Fruit fly (Drosophila melanogaster) whole organism, prepupa: Measurements from ENCODE around the gene Mabi.
A peak's percentile ranks its signal among the peaks of the same experiment; 100 is the strongest.

Experiments
- Blimp-1 ChIP-seq: fragments of 200-800 bp; sonication (Bioruptor generic); optimal IDR thresholded peaks from 3 replicates; lab custom pipeline; 2017; ENCODE audit warnings: missing biosample characterization, missing genetic modification characterization, mild to moderate bottlenecking, moderate library complexity, missing genetic modification reagents
- CG11294 ChIP-seq: fragments of 200-800 bp; sonication (Bioruptor generic); IDR thresholded peaks from 2 replicates; pipeline ENCODE4 v1.3.6; 2022; ENCODE audit warnings: missing biosample characterization, missing genetic modification characterization
- CG1621 ChIP-seq: fragments of 200-800 bp; sonication (Bioruptor generic); optimal IDR thresholded peaks from 3 replicates; lab custom pipeline; 2018; ENCODE audit warnings: missing biosample characterization, mild to moderate bottlenecking, missing genetic modification characterization
- CG31627 ChIP-seq: fragments of 200-800 bp; sonication (Bioruptor generic); optimal IDR thresholded peaks from 3 replicates; lab custom pipeline; 2016; ENCODE audit warnings: missing biosample characterization, missing genetic modification characterization
- CG32006 ChIP-seq: fragments of 200-800 bp; sonication (Bioruptor generic); optimal IDR thresholded peaks from 3 replicates; lab custom pipeline; 2017; ENCODE audit warnings: missing biosample characterization, mild to moderate bottlenecking, missing genetic modification characterization
- CG34406 ChIP-seq: fragments of 200-800 bp; sonication (Bioruptor generic); optimal IDR thresholded peaks from 3 replicates; lab custom pipeline; 2016; ENCODE audit warnings: missing biosample characterization, missing genetic modification characterization
- CG4318 ChIP-seq: fragments of 200-800 bp; sonication (Bioruptor generic); optimal IDR thresholded peaks from 3 replicates; lab custom pipeline; 2017; ENCODE audit warnings: missing biosample characterization, mild to moderate bottlenecking, missing genetic modification characterization
- CG6163 ChIP-seq: fragments of 200-800 bp; sonication (Bioruptor generic); IDR thresholded peaks from 3 replicates; pipeline ENCODE4 v1.3.6; 2022; ENCODE audit warnings: missing biosample characterization, missing genetic modification characterization
- CG6276 ChIP-seq: fragments of 200-800 bp; sonication (Bioruptor generic); optimal IDR thresholded peaks from 2 replicates; lab custom pipeline; 2017; ENCODE audit warnings: missing biosample characterization, mild to moderate bottlenecking, missing genetic modification characterization
- CG6792 ChIP-seq: fragments of 200-800 bp; sonication (Bioruptor generic); optimal IDR thresholded peaks from 3 replicates; lab custom pipeline; 2016; ENCODE audit warnings: missing biosample characterization, missing genetic modification characterization
- CG7368 ChIP-seq: fragments of 200-800 bp; sonication (Bioruptor generic); optimal IDR thresholded peaks from 3 replicates; lab custom pipeline; 2016; ENCODE audit warnings: missing biosample characterization, missing genetic modification characterization
- CG8119 ChIP-seq: fragments of 200-800 bp; sonication (Bioruptor generic); IDR thresholded peaks from 3 replicates; pipeline ENCODE4 v1.3.6; 2022; ENCODE audit warnings: missing biosample characterization, missing genetic modification characterization
- CG8319 ChIP-seq: fragments of 200-800 bp; sonication (Bioruptor generic); optimal IDR thresholded peaks from 3 replicates; lab custom pipeline; 2016; ENCODE audit warnings: missing biosample characterization, missing genetic modification characterization
- CG9139 ChIP-seq: fragments of 200-800 bp; sonication (Bioruptor generic); optimal IDR thresholded peaks from 3 replicates; lab custom pipeline; 2017; ENCODE audit warnings: missing biosample characterization, mild to moderate bottlenecking, missing genetic modification characterization
- Eip75B ChIP-seq: fragments of 200-800 bp; sonication (Bioruptor generic); optimal IDR thresholded peaks from 3 replicates; lab custom pipeline; 2016; ENCODE audit warnings: missing biosample characterization, missing genetic modification characterization
- Eip78C ChIP-seq: fragments of 200-800 bp; sonication (Bioruptor generic); peaks from one replicate; lab custom pipeline; 2016; ENCODE audit warnings: missing biosample characterization, missing genetic modification characterization
- Ets96B ChIP-seq: fragments of 200-800 bp; optimal IDR thresholded peaks from 2 replicates; lab custom pipeline; 2019; ENCODE audit warnings: missing biosample characterization, mild to moderate bottlenecking, missing genetic modification characterization, moderate library complexity
- Gug ChIP-seq: fragments of 200-800 bp; sonication (Bioruptor generic); IDR thresholded peaks from 2 replicates; pipeline ENCODE4 v1.3.6; 2022; ENCODE audit warnings: missing biosample characterization, missing genetic modification characterization
- Hr39 ChIP-seq: fragments of 200-800 bp; sonication (Bioruptor generic); optimal IDR thresholded peaks from 2 replicates; lab custom pipeline; 2016; ENCODE audit warnings: missing biosample characterization, missing genetic modification characterization
- Hr4 ChIP-seq: fragments of 200-800 bp; sonication (Bioruptor generic); optimal IDR thresholded peaks from 3 replicates; lab custom pipeline; 2016; ENCODE audit warnings: missing biosample characterization, missing genetic modification characterization
- Lpt ChIP-seq: fragments of 200-800 bp; sonication (Bioruptor generic); optimal IDR thresholded peaks from 3 replicates; lab custom pipeline; 2016; ENCODE audit warnings: missing biosample characterization, missing genetic modification characterization
- OdsH ChIP-seq: fragments of 200-800 bp; sonication (Bioruptor generic); optimal IDR thresholded peaks from 3 replicates; lab custom pipeline; 2016; ENCODE audit warnings: missing biosample characterization, missing genetic modification characterization
- Sox102F ChIP-seq: fragments of 200-800 bp; sonication (Bioruptor generic); optimal IDR thresholded peaks from 2 replicates; lab custom pipeline; 2016; ENCODE audit warnings: missing biosample characterization, mild to moderate bottlenecking, missing genetic modification characterization
- Sox14 ChIP-seq: fragments of 200-800 bp; sonication (Bioruptor generic); optimal IDR thresholded peaks from 3 replicates; lab custom pipeline; 2016; ENCODE audit warnings: missing biosample characterization, missing genetic modification characterization
- acj6 ChIP-seq: fragments of 200-800 bp; sonication (Bioruptor generic); optimal IDR thresholded peaks from 3 replicates; lab custom pipeline; 2016; ENCODE audit warnings: missing biosample characterization, missing genetic modification characterization
- cyc ChIP-seq: fragments of 200-800 bp; sonication (Bioruptor generic); optimal IDR thresholded peaks from 3 replicates; lab custom pipeline; 2016; ENCODE audit warnings: missing biosample characterization, missing genetic modification characterization
- dac ChIP-seq: fragments of 200-800 bp; sonication (Bioruptor generic); optimal IDR thresholded peaks from 2 replicates; lab custom pipeline; 2017; ENCODE audit warnings: missing biosample characterization, mild to moderate bottlenecking, missing genetic modification characterization
- dsx ChIP-seq: fragments of 200-800 bp; optimal IDR thresholded peaks from 3 replicates; lab custom pipeline; 2019; ENCODE audit warnings: missing biosample characterization, mild to moderate bottlenecking, missing genetic modification characterization, moderate library complexity; ENCODE audit not compliant: poor library complexity, severe bottlenecking
- esn ChIP-seq: fragments of 200-800 bp; sonication (Bioruptor generic); optimal IDR thresholded peaks from 2 replicates; lab custom pipeline; 2016; ENCODE audit warnings: missing biosample characterization, mild to moderate bottlenecking, missing genetic modification characterization, moderate library complexity
- fd85E ChIP-seq: fragments of 200-800 bp; sonication (Bioruptor generic); optimal IDR thresholded peaks from 3 replicates; lab custom pipeline; 2016; ENCODE audit warnings: missing biosample characterization, missing genetic modification characterization
- fkh ChIP-seq: fragments of 200-800 bp; sonication (Bioruptor generic); optimal IDR thresholded peaks from 3 replicates; lab custom pipeline; 2017; ENCODE audit warnings: missing biosample characterization, mild to moderate bottlenecking, missing genetic modification characterization, moderate library complexity
- pdm3 ChIP-seq: fragments of 200-800 bp; sonication (Bioruptor generic); optimal IDR thresholded peaks from 3 replicates; lab custom pipeline; 2016; ENCODE audit warnings: missing biosample characterization, missing genetic modification characterization
- spab ChIP-seq: fragments of 200-800 bp; sonication (Bioruptor generic); optimal IDR thresholded peaks from 2 replicates; lab custom pipeline; 2017; ENCODE audit warnings: missing biosample characterization, mild to moderate bottlenecking, missing genetic modification characterization, missing genetic modification reagents
- svp ChIP-seq: fragments of 200-800 bp; sonication (Bioruptor generic); peaks from one replicate; lab custom pipeline; 2016; ENCODE audit warnings: missing biosample characterization, missing genetic modification characterization
- topi ChIP-seq: fragments of 200-800 bp; sonication (Bioruptor generic); optimal IDR thresholded peaks from 3 replicates; lab custom pipeline; 2016; ENCODE audit warnings: missing biosample characterization, missing genetic modification characterization

The Mabi gene

dm6 chr2L:13245855-13246645 lies 11.6 kb upstream of the Mabi start, which contains the start of gene CG16820 (continued):
- no peak for TF ChIP-seq Hr39 (GFP tag; lab: Kevin White, UChicago)
- TF ChIP-seq dac = peak; percentile 15
- TF ChIP-seq topi (GFP tag; lab: Kevin White, UChicago) = no peak
- TF ChIP-seq Gug (GFP tag; lab: Robert Waterston, UW) = no peak
- no peak for TF ChIP-seq CG32006
- no peak for TF ChIP-seq cyc (GFP tag; lab: Kevin White, UChicago)
- TF ChIP-seq Lpt (GFP tag; lab: Kevin White, UChicago) = peak; percentile 57
- TF ChIP-seq CG34406 (GFP tag; lab: Kevin White, UChicago) = no peak

dm6 chr2L:13244759-13245308 lies 10.4 kb upstream of the Mabi start:
- TF ChIP-seq svp (GFP tag; lab: Kevin White, UChicago) (peak; percentile 17), pdm3 (GFP tag; lab: Kevin White, UChicago) (no peak)

dm6 chr2L:13239689-13240088 lies 5.2 kb upstream of the Mabi start, which contains the start of gene Jhbp13:
TSS of gene Jhbp13 (plus strand) at chr2L:13239989.
- no peak for TF ChIP-seq CG6163
- no peak for TF ChIP-seq CG34406 (GFP tag; lab: Kevin White, UChicago)
- TF ChIP-seq acj6 = no peak
- TF ChIP-seq CG31627 (GFP tag; lab: Kevin White, UChicago) = no peak
- TF ChIP-seq CG8319 (GFP tag; lab: Kevin White, UChicago) = no peak
- TF ChIP-seq esn (GFP tag; lab: Kevin White, UChicago) = no peak
- no peak for TF ChIP-seq spab (GFP tag; lab: Kevin White, UChicago)
- no peak for TF ChIP-seq svp (GFP tag; lab: Kevin White, UChicago)
- TF ChIP-seq CG11294 = no peak
- TF ChIP-seq fkh (GFP tag; lab: Kevin White, UChicago) = no peak
- TF ChIP-seq CG6276 (GFP tag; lab: Kevin White, UChicago) = no peak
- no peak for TF ChIP-seq Eip75B (GFP tag; lab: Kevin White, UChicago)
- TF ChIP-seq Sox102F (GFP tag; lab: Kevin White, UChicago) = no peak
- TF ChIP-seq Hr4 (GFP tag; lab: Kevin White, UChicago) = no peak
- TF ChIP-seq dac = no peak
- TF ChIP-seq dsx (GFP tag; lab: Kevin White, UChicago) = no peak
- no peak for TF ChIP-seq Lpt (GFP tag; lab: Kevin White, UChicago)
- TF ChIP-seq CG9139 = no peak

dm6 chr2L:13236194-13236593 lies 1.7 kb upstream of the Mabi start, which contains the start of gene Jhbp14:
TSS of gene Jhbp14 (plus strand) at chr2L:13236494.
- TF ChIP-seq dac = no peak
- TF ChIP-seq Sox14 (GFP tag; lab: Kevin White, UChicago) = no peak
- TF ChIP-seq Eip78C = no peak
- TF ChIP-seq CG32006 = no peak
- TF ChIP-seq Ets96B (tag; lab: Kevin White, UChicago) = no peak
- no peak for TF ChIP-seq Blimp-1
- TF ChIP-seq OdsH (GFP tag; lab: Kevin White, UChicago) = no peak
- no peak for TF ChIP-seq CG1621 (tag; lab: Kevin White, UChicago)
- no peak for TF ChIP-seq CG6792 (GFP tag; lab: Kevin White, UChicago)
- no peak for TF ChIP-seq CG8319 (GFP tag; lab: Kevin White, UChicago)
- no peak for TF ChIP-seq CG8119 (GFP tag; lab: Robert Waterston, UW)
- TF ChIP-seq Gug (GFP tag; lab: Robert Waterston, UW) = no peak

dm6 chr2L:13231739-13232138 lies 2.7 kb downstream of the Mabi start, which contains the start of gene Prosalpha6T:
TSS of gene Prosalpha6T (plus strand) at chr2L:13232039.
- TF ChIP-seq acj6 (no peak), CG7368 (GFP tag; lab: Kevin White, UChicago) (no peak), CG4318 (GFP tag; lab: Kevin White, UChicago) (no peak), CG34406 (GFP tag; lab: Kevin White, UChicago) (no peak), fd85E (GFP tag; lab: Kevin White, UChicago) (no peak), CG8119 (GFP tag; lab: Robert Waterston, UW) (no peak)
